Worm (Caenorhabditis elegans) whole organism, L3 larva: ENCODE results near the gene kynu-1.

Experiments
- R02D3.7 ChIP-seq: fragments of 150-350 bp; optimal IDR thresholded peaks from 2 replicates; lab custom pipeline; 2014; ENCODE audit warnings: missing biosample characterization, missing genetic modification characterization
- ZK546.5 ChIP-seq: sonication (generic microtip); optimal IDR thresholded peaks from 2 replicates; lab custom pipeline; 2017; ENCODE audit warnings: missing biosample characterization, missing genetic modification characterization
- aly-2 ChIP-seq: fragments of 150-350 bp; optimal IDR thresholded peaks from 2 replicates; lab custom pipeline; 2014; ENCODE audit warnings: missing biosample characterization, missing genetic modification characterization
- ama-1 ChIP-seq: fragments of 150-350 bp; optimal IDR thresholded peaks from 2 replicates; lab custom pipeline; 2018
- ceh-28 ChIP-seq: fragments of 150-350 bp; optimal IDR thresholded peaks from 2 replicates; lab custom pipeline; 2014; ENCODE audit warnings: missing biosample characterization, missing genetic modification reagents, missing genetic modification characterization
- ceh-82 ChIP-seq: fragments of 150-350 bp; optimal IDR thresholded peaks from 2 replicates; lab custom pipeline; 2014; ENCODE audit warnings: missing biosample characterization, missing genetic modification characterization
- egl-27 ChIP-seq: sonication (generic microtip); optimal IDR thresholded peaks from 4 replicates; lab custom pipeline; 2017; ENCODE audit warnings: missing biosample characterization, missing genetic modification reagents, missing genetic modification characterization
- elt-1 ChIP-seq: fragments of 150-350 bp; optimal IDR thresholded peaks from 2 replicates; lab custom pipeline; 2014; ENCODE audit warnings: missing biosample characterization, missing genetic modification characterization
- elt-2 ChIP-seq: sonication (generic microtip); optimal IDR thresholded peaks from 2 replicates; lab custom pipeline; 2016; ENCODE audit warnings: missing genetic modification reagents, mild to moderate bottlenecking, missing genetic modification characterization, missing compliant biosample characterization
- elt-3 ChIP-seq, 3 experiments: fragments of 150-350 bp in 1 of 3; sonication (generic microtip) in 2 of 3; optimal IDR thresholded peaks; 2 replicates in 2 of 3; 4 replicates in 1 of 3; lab custom pipeline; 2014 to 2017; ENCODE audit warnings: missing biosample characterization in 3 of 3, missing genetic modification characterization in 3 of 3
- fkh-10 ChIP-seq: sonication (generic microtip); optimal IDR thresholded peaks from 2 replicates; lab custom pipeline; 2017; ENCODE audit warnings: missing biosample characterization, missing genetic modification reagents, missing genetic modification characterization
- fkh-2 ChIP-seq: fragments of 150-350 bp; optimal IDR thresholded peaks from 2 replicates; lab custom pipeline; 2014; ENCODE audit warnings: missing biosample characterization, missing genetic modification reagents, missing genetic modification characterization
- hmg-11 ChIP-seq: sonication (generic microtip); optimal IDR thresholded peaks from 2 replicates; lab custom pipeline; 2016; ENCODE audit warnings: missing genetic modification characterization, missing compliant biosample characterization
- jun-1 ChIP-seq: fragments of 150-350 bp; optimal IDR thresholded peaks from 2 replicates; lab custom pipeline; 2014; ENCODE audit warnings: missing biosample characterization, missing genetic modification reagents, missing genetic modification characterization
- lin-15B ChIP-seq: fragments of 150-350 bp; optimal IDR thresholded peaks from 2 replicates; lab custom pipeline; 2014; ENCODE audit warnings: missing biosample characterization, missing genetic modification characterization
- lin-39 ChIP-seq: fragments of 150-350 bp; optimal IDR thresholded peaks from 2 replicates; lab custom pipeline; 2018; ENCODE audit warnings: missing biosample characterization, missing genetic modification reagents, missing genetic modification characterization
- mdl-1 ChIP-seq: fragments of 150-350 bp; optimal IDR thresholded peaks from 2 replicates; lab custom pipeline; 2014; ENCODE audit warnings: missing biosample characterization, missing genetic modification characterization
- nfya-1 ChIP-seq: sonication (generic microtip); optimal IDR thresholded peaks from 2 replicates; lab custom pipeline; 2017; ENCODE audit warnings: missing genetic modification characterization, mild to moderate bottlenecking, missing compliant biosample characterization, antibody characterized with exemption, moderate library complexity; ENCODE audit not compliant: insufficient read depth
- nhr-12 ChIP-seq: fragments of 150-350 bp; optimal IDR thresholded peaks from 2 replicates; lab custom pipeline; 2014; ENCODE audit warnings: missing biosample characterization, missing genetic modification characterization
- nhr-23 ChIP-seq: fragments of 150-350 bp; optimal IDR thresholded peaks from 2 replicates; lab custom pipeline; 2014; ENCODE audit warnings: missing biosample characterization, missing genetic modification reagents, missing genetic modification characterization
- nhr-237 ChIP-seq: fragments of 150-350 bp; optimal IDR thresholded peaks from 2 replicates; lab custom pipeline; 2014; ENCODE audit warnings: missing biosample characterization, missing genetic modification characterization
- nhr-25 ChIP-seq: sonication (generic microtip); optimal IDR thresholded peaks from 2 replicates; lab custom pipeline; 2017; ENCODE audit warnings: missing biosample characterization, missing genetic modification characterization
- nhr-43 ChIP-seq: sonication (generic microtip); optimal IDR thresholded peaks from 2 replicates; lab custom pipeline; 2016; ENCODE audit warnings: mild to moderate bottlenecking, missing genetic modification characterization, missing compliant biosample characterization; ENCODE audit not compliant: poor library complexity, severe bottlenecking
- nhr-67 ChIP-seq: fragments of 150-350 bp; optimal IDR thresholded peaks from 2 replicates; lab custom pipeline; 2014; ENCODE audit warnings: missing biosample characterization, missing genetic modification characterization
- pha-4 ChIP-seq: fragments of 150-350 bp; optimal IDR thresholded peaks from 2 replicates; lab custom pipeline; 2014; ENCODE audit warnings: missing biosample characterization, missing genetic modification reagents, missing genetic modification characterization
- pqm-1 ChIP-seq: fragments of 150-350 bp; optimal IDR thresholded peaks from 2 replicates; lab custom pipeline; 2017; ENCODE audit warnings: missing biosample characterization, missing genetic modification characterization, inconsistent platforms
- sea-2 ChIP-seq: fragments of 150-350 bp; sonication (generic microtip); optimal IDR thresholded peaks from 4 replicates; lab custom pipeline; 2014; ENCODE audit warnings: missing biosample characterization, missing genetic modification reagents, missing genetic modification characterization
- skn-1 ChIP-seq: fragments of 150-350 bp; optimal IDR thresholded peaks from 2 replicates; lab custom pipeline; 2014; ENCODE audit warnings: missing biosample characterization, missing genetic modification characterization
- snpc-4 ChIP-seq: fragments of 150-350 bp; optimal IDR thresholded peaks from 2 replicates; lab custom pipeline; 2014; ENCODE audit warnings: missing biosample characterization, missing genetic modification characterization
- tbx-2 ChIP-seq: sonication (generic microtip); optimal IDR thresholded peaks from 2 replicates; lab custom pipeline; 2016; ENCODE audit warnings: mild to moderate bottlenecking, missing genetic modification characterization, missing compliant biosample characterization
- ztf-11 ChIP-seq: fragments of 150-350 bp; optimal IDR thresholded peaks from 2 replicates; lab custom pipeline; 2014; ENCODE audit warnings: missing biosample characterization, missing genetic modification characterization

The kynu-1 gene

DNA sequence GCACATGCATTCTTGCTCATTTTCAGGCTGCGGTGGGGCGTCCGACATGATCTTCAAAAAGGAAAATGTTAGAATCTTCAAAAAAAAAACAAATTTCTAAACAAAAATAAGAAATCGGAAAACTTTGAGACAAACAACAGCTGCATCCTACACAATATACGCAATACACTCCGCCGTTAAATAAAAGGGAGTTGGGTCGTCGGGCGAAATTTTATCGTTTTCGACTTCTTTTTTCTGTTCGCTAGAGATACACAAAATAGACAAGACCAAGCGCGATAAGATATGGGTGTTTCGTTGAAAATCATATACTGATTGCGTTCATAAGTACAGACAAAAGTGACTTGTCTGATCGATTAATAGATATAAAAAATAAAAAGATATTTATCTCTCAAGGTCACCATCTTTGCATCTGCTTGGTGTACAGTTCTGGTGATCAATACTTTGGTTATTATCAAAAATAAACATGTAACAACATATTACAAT is at the start of gene kynu-1:
TSS of gene kynu-1 (minus strand) at position 51 of the 483 bp plus-strand sequence.
- TF ChIP-seq lin-15B (tag; lab: Kevin White, UChicago) (no peak), skn-1 (tag; lab: Kevin White, UChicago) (no peak), nhr-23 (tag; lab: Kevin White, UChicago) (peak; percentile 53), elt-1 (tag; lab: Kevin White, UChicago) (peak; percentile 81), nhr-67 (tag; lab: Kevin White, UChicago) (no peak), elt-2 (peak; percentile 57), pqm-1 (tag; lab: Kevin White, UChicago) (no peak), nhr-43 (tag; lab: Kevin White, UChicago) (peak; percentile 32), pha-4 (tag; lab: Kevin White, UChicago) (no peak), ZK546.5 (tag; lab: Kevin White, UChicago) (no peak), jun-1 (tag; lab: Kevin White, UChicago) (no peak), ceh-28 (tag; lab: Kevin White, UChicago) (peak; percentile 66), fkh-10 (no peak)

DNA sequence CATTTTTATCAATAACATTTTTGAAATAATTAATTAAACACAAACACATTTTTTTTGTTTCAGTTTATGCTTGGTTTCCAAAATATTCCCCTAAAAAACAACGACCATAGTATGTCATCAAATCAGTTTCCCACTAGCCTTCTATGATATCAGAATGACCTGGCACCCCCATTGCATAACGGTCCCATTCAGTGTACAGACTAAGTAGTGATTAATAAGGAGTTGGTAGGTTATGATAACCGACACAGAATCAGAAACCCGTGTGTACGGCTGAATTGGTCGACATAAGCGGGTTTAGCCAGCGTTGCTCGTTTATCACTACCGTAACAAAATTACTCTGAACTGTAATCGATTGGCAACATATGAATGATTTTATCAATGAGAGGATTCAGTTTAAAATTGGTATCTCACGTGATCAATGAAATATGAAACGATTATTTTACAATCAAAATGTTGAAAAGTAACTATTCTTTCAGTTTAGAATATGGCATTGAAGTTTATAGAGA is 48.3 kb upstream of the kynu-1 start:
- peak; percentile 24 for TF ChIP-seq pqm-1 (tag; lab: Kevin White, UChicago)
- TF ChIP-seq elt-2 = peak; percentile 52
- TF ChIP-seq nhr-237 (tag; lab: Kevin White, UChicago) = no peak
- TF ChIP-seq mdl-1 (tag; lab: Kevin White, UChicago) = no peak

DNA sequence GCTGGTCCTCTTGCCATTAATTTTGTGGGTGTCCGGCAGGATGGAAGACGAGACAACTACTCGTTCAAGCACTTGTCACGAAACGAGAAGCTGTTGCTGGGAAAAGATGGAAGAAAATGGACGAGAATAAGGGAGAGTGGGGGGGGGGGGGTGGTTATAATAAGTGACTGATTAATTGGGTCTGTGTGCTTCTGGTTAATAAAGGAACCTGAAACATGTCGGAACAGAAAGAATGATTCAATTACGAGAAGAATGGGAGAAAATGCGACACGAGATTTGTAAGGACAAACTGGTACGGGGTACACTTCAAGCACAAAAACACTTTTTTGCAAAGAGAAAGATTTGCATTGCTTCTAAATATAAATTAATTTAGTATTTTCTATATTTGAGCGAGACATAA is 46.3 kb upstream of the kynu-1 start:
- peak; percentile 55 for TF ChIP-seq lin-39 (tag; lab: Kevin White, UChicago)
- no peak for TF ChIP-seq snpc-4 (tag; lab: Kevin White, UChicago)

DNA sequence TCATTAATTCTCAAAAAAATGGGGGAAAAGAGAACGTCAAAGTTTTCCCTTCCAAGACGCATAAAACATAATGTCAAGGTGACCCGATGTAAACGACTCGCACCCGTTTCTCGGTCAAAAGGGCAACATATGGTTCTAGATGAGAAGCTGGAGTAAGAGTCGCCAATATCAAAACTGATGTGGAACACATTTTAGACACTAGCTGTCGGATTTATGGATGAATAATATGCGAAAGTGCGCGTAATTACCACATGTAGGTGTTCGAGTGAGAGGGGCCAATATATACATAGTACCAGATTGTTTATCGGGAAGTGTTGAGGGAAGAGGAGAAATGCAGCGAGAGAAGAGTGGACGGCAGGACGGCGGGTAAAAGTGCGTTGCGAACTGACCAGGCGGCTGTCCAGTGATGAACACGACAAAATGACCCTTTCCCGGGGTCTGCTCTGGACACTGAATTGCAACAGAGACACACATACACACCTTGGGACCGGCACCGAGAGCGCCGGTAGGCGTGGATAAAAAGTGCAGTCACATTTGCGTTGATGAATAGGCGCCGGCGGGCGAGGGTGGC is 41.9 kb upstream of the kynu-1 start:
- TF ChIP-seq fkh-10 = no peak
- no peak for TF ChIP-seq tbx-2 (tag; lab: Kevin White, UChicago)
- TF ChIP-seq nhr-67 (tag; lab: Kevin White, UChicago) = no peak
- no peak for TF ChIP-seq snpc-4 (tag; lab: Kevin White, UChicago)
- no peak for TF ChIP-seq sea-2 (GFP tag; lab: Kevin White, UChicago)
- no peak for TF ChIP-seq nhr-23 (tag; lab: Kevin White, UChicago)
- no peak for TF ChIP-seq egl-27 (tag; lab: Kevin White, UChicago)
- no peak for TF ChIP-seq nhr-12
- no peak for TF ChIP-seq ama-1

DNA sequence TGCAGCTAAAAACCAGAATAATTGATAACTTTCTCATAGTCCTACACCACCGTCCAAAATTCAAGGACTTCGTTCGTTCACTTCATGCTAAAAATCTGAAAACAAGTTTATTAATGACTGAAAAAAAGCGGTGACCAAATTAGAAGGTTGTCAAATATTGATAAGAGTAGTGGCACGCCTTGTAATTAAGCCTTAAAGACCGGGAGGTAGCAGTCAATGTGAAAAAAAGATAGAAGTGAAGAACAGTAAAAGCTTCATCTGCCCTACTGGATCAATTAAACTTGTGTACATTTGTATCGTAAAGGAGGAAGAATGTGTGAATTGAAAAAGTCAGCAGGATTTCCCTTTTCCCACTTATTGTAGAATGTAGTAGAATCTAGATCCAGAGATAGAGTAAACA is 41.3 kb upstream of the kynu-1 start, which contains the start of gene tag-275:
TSS of gene tag-275 (minus strand) at position 101 of the 400 bp plus-strand sequence.
- TF ChIP-seq ztf-11 (tag; lab: Kevin White, UChicago) = no peak
- TF ChIP-seq egl-27 (tag; lab: Kevin White, UChicago) = no peak
- no peak for TF ChIP-seq hmg-11

DNA sequence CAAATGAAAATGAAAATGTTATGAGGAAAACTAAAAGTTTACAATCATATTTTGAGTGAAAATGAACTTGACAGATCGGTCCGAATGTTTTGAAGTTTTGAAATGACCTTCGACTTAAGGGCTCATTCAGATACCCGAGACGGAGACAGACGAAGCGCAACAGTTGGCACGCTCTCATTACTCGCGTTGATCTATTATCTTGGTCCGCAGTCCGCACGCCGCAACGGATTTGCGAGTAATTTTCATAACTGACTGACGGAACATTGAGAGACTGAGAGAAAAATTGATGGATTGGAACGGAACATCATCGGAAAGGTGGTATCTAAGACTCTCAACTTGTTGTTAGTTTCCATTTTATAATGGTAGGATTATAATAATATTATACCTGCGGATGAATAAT is 36.8 kb upstream of the kynu-1 start:
- TF ChIP-seq ceh-82 (tag; lab: Kevin White, UChicago) = no peak
- no peak for TF ChIP-seq nhr-25
- peak; percentile 63 for TF ChIP-seq lin-39 (tag; lab: Kevin White, UChicago)
- no peak for TF ChIP-seq elt-3 (tag; optimal IDR thresholded peaks at IDR 0.05; lab: Kevin White, UChicago)
- TF ChIP-seq nfya-1 (tag; lab: Kevin White, UChicago) = no peak

DNA sequence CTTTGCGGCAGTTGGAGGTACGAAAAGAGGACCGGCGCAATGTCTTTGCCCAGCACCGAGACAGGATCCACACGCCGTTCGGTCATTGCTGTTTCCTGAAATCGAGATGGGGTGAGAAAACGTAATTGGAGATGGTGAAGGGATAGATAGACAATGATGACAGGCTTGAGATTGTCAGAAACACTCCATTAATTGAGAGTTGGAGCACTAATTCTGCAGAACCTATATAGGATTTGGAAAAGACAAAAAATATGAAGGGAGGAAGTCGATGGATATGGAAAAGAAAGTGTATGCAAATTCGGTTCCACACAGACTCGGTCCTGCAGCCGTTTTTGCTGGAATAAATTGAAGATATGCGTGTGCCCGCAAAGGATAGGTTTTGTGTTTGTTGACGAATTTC is 29.1 kb upstream of the kynu-1 start, which contains the start of gene Y72A10A.1:
TSS of gene Y72A10A.1 (minus strand) at position 101 of the 400 bp plus-strand sequence.
- TF ChIP-seq nhr-25 (no peak), fkh-10 (no peak), aly-2 (tag; lab: Kevin White, UChicago) (no peak), R02D3.7 (tag; lab: Kevin White, UChicago) (no peak), skn-1 (tag; lab: Kevin White, UChicago) (no peak), nhr-67 (tag; lab: Kevin White, UChicago) (no peak), fkh-2 (tag; lab: Kevin White, UChicago) (no peak), nhr-43 (tag; lab: Kevin White, UChicago) (no peak), nhr-23 (tag; lab: Kevin White, UChicago) (no peak)
- TF ChIP-seq, all 47 proteins: peak for 0
